Worm (Caenorhabditis elegans): ENCODE data around the gene C05C12.4.

ce11 chrIV:11241368-11241767, 6.5 kb downstream of the C05C12.4 start, which contains the start of gene C05C12.6:
- TF ChIP-seq ceh-82 (tag; optimal IDR thresholded peaks at IDR 0.05) (no peak), snpc-4 (tag; optimal IDR thresholded peaks at IDR 0.05) (no peak), tbx-2 (tag; optimal IDR thresholded peaks at IDR 0.05) (no peak), nhr-77 (tag; optimal IDR thresholded peaks at IDR 0.05) (no peak), ets-5 (GFP tag; IDR thresholded peaks at IDR 0.05) (no peak), elt-2 (tag; optimal IDR thresholded peaks at IDR 0.05) (no peak), ces-1 (GFP tag; optimal IDR thresholded peaks at IDR 0.05) (no peak), unc-30 (tag; optimal IDR thresholded peaks at IDR 0.05) (no peak), mef-2 (tag; optimal IDR thresholded peaks at IDR 0.05) (no peak), dsc-1 (tag; optimal IDR thresholded peaks at IDR 0.05) (no peak), snu-23 (GFP tag; optimal IDR thresholded peaks at IDR 0.05) (no peak), jun-1 (tag; optimal IDR thresholded peaks at IDR 0.05) (no peak), lin-39 (tag; optimal IDR thresholded peaks at IDR 0.05) (no peak), mab-9 (GFP tag; IDR thresholded peaks at IDR 0.05) (no peak)

Measured in whole organism, L1 larva.